Worm (Caenorhabditis elegans): ENCODE results near the gene F16B4.7.

The F16B4.7 gene

ce11 chrV:1610097-1610496 is 24.6 kb downstream of the F16B4.7 start, which contains the start of gene nhr-177:
nhr-177 (plus strand) TSS chrV:1610263.
- TF ChIP-seq dao-5 (tag; optimal IDR thresholded peaks at IDR 0.05) (no peak), him-1 (tag; optimal IDR thresholded peaks at IDR 0.05) (no peak), W03F9.2 (tag; optimal IDR thresholded peaks at IDR 0.05) (no peak)

ce11 chrV:1611570-1611969 is 26.1 kb downstream of the F16B4.7 start:
- no peak for TF ChIP-seq dao-5 (tag; optimal IDR thresholded peaks at IDR 0.05)
- no peak for TF ChIP-seq W03F9.2 (tag; optimal IDR thresholded peaks at IDR 0.05)
- TF ChIP-seq him-1 (tag; optimal IDR thresholded peaks at IDR 0.05) = no peak

ce11 chrV:1614726-1615125 is 29.2 kb downstream of the F16B4.7 start, which contains the start of gene srbc-41:
srbc-41 (minus strand) TSS chrV:1614826.
- no peak for TF ChIP-seq him-1 (tag; optimal IDR thresholded peaks at IDR 0.05)
- TF ChIP-seq dao-5 (tag; optimal IDR thresholded peaks at IDR 0.05) = no peak
- TF ChIP-seq W03F9.2 (tag; optimal IDR thresholded peaks at IDR 0.05) = no peak

ce11 chrV:1618760-1619159 is 33.2 kb downstream of the F16B4.7 start, which contains the start of gene nhr-179:
nhr-179 (minus strand) TSS chrV:1618860.
- TF ChIP-seq W03F9.2 (tag; optimal IDR thresholded peaks at IDR 0.05) (no peak), dao-5 (tag; optimal IDR thresholded peaks at IDR 0.05) (no peak), him-1 (tag; optimal IDR thresholded peaks at IDR 0.05) (no peak)

DNA sequence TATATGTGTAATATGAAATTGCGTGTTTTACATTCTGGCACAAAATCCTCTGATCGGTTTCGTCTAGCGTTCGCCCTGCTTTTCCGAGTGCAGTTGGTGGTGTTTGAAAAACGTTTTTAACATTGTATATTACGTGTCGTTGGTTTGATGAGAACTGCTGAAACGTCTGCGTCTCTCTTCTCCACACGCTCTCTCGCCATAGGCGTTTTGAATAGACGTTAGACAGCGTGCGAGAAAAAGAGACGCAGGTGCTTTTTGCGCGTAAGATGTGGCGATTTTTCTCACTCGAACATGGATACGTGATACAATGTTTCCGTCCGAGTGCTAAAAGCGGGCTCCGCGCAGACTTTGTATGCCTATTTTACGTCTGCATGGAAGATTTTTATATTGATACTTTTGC is 35.0 kb downstream of the F16B4.7 start:
- TF ChIP-seq W03F9.2 (tag; optimal IDR thresholded peaks at IDR 0.05) = no peak
- TF ChIP-seq dao-5 (tag; optimal IDR thresholded peaks at IDR 0.05) = no peak
- no peak for TF ChIP-seq him-1 (tag; optimal IDR thresholded peaks at IDR 0.05)

DNA sequence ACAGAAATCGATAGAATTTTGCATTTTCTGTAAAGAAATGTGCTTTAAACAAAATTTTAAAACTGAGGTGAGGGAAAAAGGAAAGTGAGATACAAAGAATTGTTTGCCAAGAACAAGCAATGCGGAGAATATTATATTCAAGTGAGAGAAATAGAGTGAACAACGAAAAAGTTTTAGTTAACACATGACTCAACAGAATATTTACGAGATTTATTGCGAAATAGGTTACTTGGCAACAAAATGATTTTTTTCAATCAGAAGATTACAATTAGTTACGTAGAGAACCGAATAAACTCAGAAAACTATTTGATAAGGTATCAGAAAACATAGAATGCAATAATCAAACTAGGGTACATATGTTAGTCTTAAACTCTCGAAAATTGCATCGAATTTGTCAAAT is 36.0 kb downstream of the F16B4.7 start, which contains the start of gene nhr-117:
Gene nhr-117 (minus strand): TSS at position 27 of the 400 bp plus-strand sequence.
- no peak for TF ChIP-seq him-1 (tag; optimal IDR thresholded peaks at IDR 0.05)
- no peak for TF ChIP-seq dao-5 (tag; optimal IDR thresholded peaks at IDR 0.05)
- TF ChIP-seq W03F9.2 (tag; optimal IDR thresholded peaks at IDR 0.05) = no peak

- TF ChIP-seq him-1 (tag; optimal IDR thresholded peaks at IDR 0.05) = no peak
Observed at ce11 chrV:1623429-1623828, 37.9 kb downstream of the F16B4.7 start.

ce11 chrV:1624340-1624739 is 38.8 kb downstream of the F16B4.7 start, which contains the start of gene nhr-110:
nhr-110 (minus strand) TSS chrV:1624440.
- TF ChIP-seq W03F9.2 (tag; optimal IDR thresholded peaks at IDR 0.05) (no peak), him-1 (tag; optimal IDR thresholded peaks at IDR 0.05) (no peak), dao-5 (tag; optimal IDR thresholded peaks at IDR 0.05) (no peak)

DNA sequence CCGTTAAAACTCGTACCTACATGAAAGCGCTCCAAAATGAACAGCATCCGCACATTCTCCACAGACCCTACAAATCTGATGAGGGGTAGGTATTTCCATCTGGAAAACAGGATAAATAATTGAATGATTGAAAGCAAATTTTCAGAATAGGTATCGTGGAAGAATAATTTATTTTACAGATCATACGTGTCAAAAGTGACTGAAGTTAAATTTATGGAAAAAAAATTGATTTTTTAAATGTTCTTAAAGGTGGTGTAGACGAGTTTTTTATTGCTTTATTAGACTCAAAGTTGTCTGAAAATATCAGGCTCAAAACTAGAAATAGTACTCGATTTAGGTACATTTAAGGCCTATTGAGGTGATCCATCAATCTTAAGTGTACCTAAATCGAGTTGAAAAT is 41.2 kb downstream of the F16B4.7 start, which contains the start of gene nhr-237:
Gene nhr-237 (minus strand): TSS at position 101 of the 400 bp plus-strand sequence.
- TF ChIP-seq W03F9.2 (tag; optimal IDR thresholded peaks at IDR 0.05) = no peak
- no peak for TF ChIP-seq him-1 (tag; optimal IDR thresholded peaks at IDR 0.05)
- TF ChIP-seq dao-5 (tag; optimal IDR thresholded peaks at IDR 0.05) = no peak

- no peak for TF ChIP-seq dao-5 (tag; optimal IDR thresholded peaks at IDR 0.05)
- no peak for TF ChIP-seq him-1 (tag; optimal IDR thresholded peaks at IDR 0.05)
- TF ChIP-seq W03F9.2 (tag; optimal IDR thresholded peaks at IDR 0.05) = no peak
Observed at ce11 chrV:1627269-1627668, 41.8 kb downstream of the F16B4.7 start.

- TF ChIP-seq dao-5 (tag; optimal IDR thresholded peaks at IDR 0.05) (no peak), him-1 (tag; optimal IDR thresholded peaks at IDR 0.05) (no peak)
Observed at ce11 chrV:1629329-1629728, 43.8 kb downstream of the F16B4.7 start, which contains the start of gene nhr-238. nhr-238 (minus strand) TSS chrV:1629432.

- TF ChIP-seq dao-5 (tag; optimal IDR thresholded peaks at IDR 0.05) (no peak), him-1 (tag; optimal IDR thresholded peaks at IDR 0.05) (no peak), W03F9.2 (tag; optimal IDR thresholded peaks at IDR 0.05) (no peak)
Observed at ce11 chrV:1631148-1631547, 45.6 kb downstream of the F16B4.7 start, which contains the start of gene Y46H3D.8. Y46H3D.8 (minus strand) TSS chrV:1631248.

- TF ChIP-seq W03F9.2 (tag; optimal IDR thresholded peaks at IDR 0.05) (no peak), him-1 (tag; optimal IDR thresholded peaks at IDR 0.05) (no peak), dao-5 (tag; optimal IDR thresholded peaks at IDR 0.05) (no peak)
Observed at ce11 chrV:1631717-1632116, 46.2 kb downstream of the F16B4.7 start, which contains the start of gene irld-17. irld-17 (plus strand) TSS chrV:1632017.
